Worm (Caenorhabditis elegans) whole organism, late embryonic: ENCODE measurements around the gene C02F4.4.

Experiments
- K02D7.2 ChIP-seq: sonication (generic microtip); optimal IDR thresholded peaks from 2 replicates; lab custom pipeline; 2017; ENCODE audit warnings: mild to moderate bottlenecking, missing genetic modification characterization, missing compliant biosample characterization
- ama-1 ChIP-seq: fragments of 150-350 bp; optimal IDR thresholded peaks from 2 replicates; lab custom pipeline; 2014
- ceh-18 ChIP-seq: sonication (generic microtip); optimal IDR thresholded peaks from 2 replicates; lab custom pipeline; 2016; ENCODE audit warnings: missing genetic modification characterization, missing compliant biosample characterization
- ceh-2 ChIP-seq: sonication (generic microtip); optimal IDR thresholded peaks from 2 replicates; lab custom pipeline; 2016; ENCODE audit warnings: missing genotype, missing genetic modification characterization, missing compliant biosample characterization
- ceh-22 ChIP-seq: sonication (generic microtip); optimal IDR thresholded peaks from 2 replicates; lab custom pipeline; 2017; ENCODE audit warnings: missing biosample characterization, missing genetic modification characterization
- ceh-31 ChIP-seq: sonication (generic microtip); optimal IDR thresholded peaks from 2 replicates; lab custom pipeline; 2016; ENCODE audit warnings: missing genetic modification characterization, missing compliant biosample characterization
- nhr-11 ChIP-seq: fragments of 150-350 bp; optimal IDR thresholded peaks from 2 replicates; lab custom pipeline; 2014; ENCODE audit warnings: missing biosample characterization, missing genetic modification characterization
- odd-2 ChIP-seq: sonication (generic microtip); optimal IDR thresholded peaks from 2 replicates; lab custom pipeline; 2017; ENCODE audit warnings: antibody characterized with exemption, mild to moderate bottlenecking, missing genetic modification characterization, missing compliant biosample characterization
- tbx-2 ChIP-seq: sonication (generic microtip); optimal IDR thresholded peaks from 2 replicates; lab custom pipeline; 2016; ENCODE audit warnings: missing genetic modification characterization, missing compliant biosample characterization
- unc-42 ChIP-seq: sonication (generic microtip); optimal IDR thresholded peaks from 2 replicates; lab custom pipeline; 2016; ENCODE audit warnings: missing genotype, missing genetic modification characterization, missing compliant biosample characterization

- TF ChIP-seq nhr-11 (tag; lab: Kevin White, UChicago) (no peak), tbx-2 (tag; lab: Kevin White, UChicago) (no peak), ama-1 (no peak), ceh-31 (tag; lab: Kevin White, UChicago) (no peak), ceh-22 (tag; lab: Kevin White, UChicago) (no peak), odd-2 (tag; lab: Kevin White, UChicago) (no peak), ceh-18 (tag; lab: Kevin White, UChicago) (no peak), unc-42 (tag; lab: Kevin White, UChicago) (no peak), ceh-2 (no peak), K02D7.2 (tag; lab: Kevin White, UChicago) (no peak)
These were observed 39.8 kb downstream of the C02F4.4 start for ce11 chrIV:10475234-10475633.
